Worm (Caenorhabditis elegans) whole organism, L3 larva: ENCODE measurements around the gene aakb-1.

Experiments used
- R02D3.7 ChIP-seq: fragments of 150-350 bp; optimal IDR thresholded peaks from 2 replicates; lab custom pipeline; 2014; ENCODE audit warnings: missing biosample characterization, missing genetic modification characterization
- ceh-28 ChIP-seq: fragments of 150-350 bp; optimal IDR thresholded peaks from 2 replicates; lab custom pipeline; 2014; ENCODE audit warnings: missing biosample characterization, missing genetic modification reagents, missing genetic modification characterization
- elt-3 ChIP-seq, 3 experiments: fragments of 150-350 bp in 1 of 3; sonication (generic microtip) in 2 of 3; optimal IDR thresholded peaks; 2 replicates in 2 of 3; 4 replicates in 1 of 3; lab custom pipeline; 2014 to 2017; ENCODE audit warnings: missing biosample characterization in 3 of 3, missing genetic modification characterization in 3 of 3
- lin-39 ChIP-seq: fragments of 150-350 bp; optimal IDR thresholded peaks from 2 replicates; lab custom pipeline; 2018; ENCODE audit warnings: missing biosample characterization, missing genetic modification reagents, missing genetic modification characterization
- mdl-1 ChIP-seq: fragments of 150-350 bp; optimal IDR thresholded peaks from 2 replicates; lab custom pipeline; 2014; ENCODE audit warnings: missing biosample characterization, missing genetic modification characterization
- mml-1 ChIP-seq: fragments of 150-350 bp; sonication (generic microtip); optimal IDR thresholded peaks from 3 replicates; lab custom pipeline; 2014; ENCODE audit warnings: missing biosample characterization, missing genetic modification characterization
- nhr-12 ChIP-seq: fragments of 150-350 bp; optimal IDR thresholded peaks from 2 replicates; lab custom pipeline; 2014; ENCODE audit warnings: missing biosample characterization, missing genetic modification characterization
- nhr-28 ChIP-seq: fragments of 150-350 bp; optimal IDR thresholded peaks from 2 replicates; lab custom pipeline; 2014; ENCODE audit warnings: missing biosample characterization, missing genetic modification characterization
- nhr-77 ChIP-seq: fragments of 150-350 bp; optimal IDR thresholded peaks from 2 replicates; lab custom pipeline; 2014; ENCODE audit warnings: missing biosample characterization, missing genetic modification characterization
- skn-1 ChIP-seq: fragments of 150-350 bp; optimal IDR thresholded peaks from 2 replicates; lab custom pipeline; 2014; ENCODE audit warnings: missing biosample characterization, missing genetic modification characterization
- unc-39 ChIP-seq: sonication (generic microtip); optimal IDR thresholded peaks from 4 replicates; lab custom pipeline; 2017; ENCODE audit warnings: missing biosample characterization, missing genetic modification characterization
- ztf-11 ChIP-seq: fragments of 150-350 bp; optimal IDR thresholded peaks from 2 replicates; lab custom pipeline; 2014; ENCODE audit warnings: missing biosample characterization, missing genetic modification characterization

DNA sequence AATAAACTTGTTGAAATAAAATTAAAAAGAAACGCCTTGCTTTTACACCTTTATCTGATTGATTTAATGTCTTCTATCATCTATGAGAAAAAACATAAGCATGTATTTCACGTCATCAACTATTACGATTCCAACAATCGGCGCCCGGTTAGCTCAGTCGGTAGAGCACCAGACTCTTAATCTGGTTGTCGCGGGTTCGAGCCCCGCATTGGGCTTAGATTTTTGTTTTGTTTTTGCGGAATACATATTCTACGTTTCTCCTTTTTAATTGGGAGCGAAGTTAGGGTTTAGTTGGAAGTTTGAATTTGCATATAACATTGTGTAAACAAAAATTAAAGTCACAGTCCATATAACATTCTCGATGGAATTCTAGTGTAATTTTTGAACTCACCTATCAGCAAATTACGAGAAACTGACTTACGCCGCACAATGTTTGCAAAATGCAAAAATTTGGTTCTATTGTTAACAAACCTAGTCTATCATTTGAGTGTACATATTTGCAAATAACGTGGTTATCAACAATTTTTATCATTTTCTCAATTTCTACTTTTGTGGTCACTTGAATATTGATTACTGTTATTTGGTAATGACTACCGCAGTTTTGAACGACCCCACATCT is 38.4 kb upstream of the aakb-1 start, which contains the start of gene shc-3:
- TF ChIP-seq nhr-12 (tag; lab: Kevin White, UChicago) (no peak), nhr-77 (tag; lab: Kevin White, UChicago) (no peak), lin-39 (no peak), nhr-28 (no peak), mml-1 (tag; lab: Kevin White, UChicago) (no peak), unc-39 (no peak), skn-1 (no peak), ztf-11 (tag; lab: Kevin White, UChicago) (no peak), ceh-28 (tag; lab: Kevin White, UChicago) (no peak), mdl-1 (tag; lab: Kevin White, UChicago) (no peak), elt-3 (tag; optimal IDR thresholded peaks at IDR 0.05; lab: Kevin White, UChicago) (no peak), R02D3.7 (no peak)
